Worm (Caenorhabditis elegans): ENCODE measurements around the gene phf-10.

The phf-10 gene

ce11 chrV:343128-343527 lies 31.8 kb upstream of the phf-10 start, which contains the start of gene wago-10:
wago-10 (plus strand) TSS chrV:343428.
- TF ChIP-seq mef-2 (tag; optimal IDR thresholded peaks at IDR 0.05) = no peak

ce11 chrV:342346-342745 lies 31.0 kb upstream of the phf-10 start:
- TF ChIP-seq mep-1 (tag; optimal IDR thresholded peaks at IDR 0.05) (no peak), hpl-2 (GFP tag; optimal IDR thresholded peaks at IDR 0.05) (no peak), hlh-4 (tag; optimal IDR thresholded peaks at IDR 0.05) (peak; percentile 78), C34B4.2 (tag; optimal IDR thresholded peaks at IDR 0.05) (no peak), fkh-8 (tag; optimal IDR thresholded peaks at IDR 0.05) (no peak)

ce11 chrV:336350-336749 lies 25.0 kb upstream of the phf-10 start, which contains the start of gene dmd-8:
dmd-8 (minus strand) TSS chrV:336450.
- no peak for TF ChIP-seq aly-2 (tag; optimal IDR thresholded peaks at IDR 0.05)
- no peak for TF ChIP-seq sup-37 (GFP tag; optimal IDR thresholded peaks at IDR 0.05)
- TF ChIP-seq efl-1 (optimal IDR thresholded peaks at IDR 0.05) = no peak
- no peak for TF ChIP-seq efl-1 (GFP tag; optimal IDR thresholded peaks at IDR 0.05 in 1 of 2)
- TF ChIP-seq lin-35 (GFP tag; optimal IDR thresholded peaks at IDR 0.05) = no peak
- no peak for TF ChIP-seq hpl-2 (GFP tag; optimal IDR thresholded peaks at IDR 0.05)
- no peak for TF ChIP-seq lsy-2 (tag; optimal IDR thresholded peaks at IDR 0.05)
- no peak for TF ChIP-seq nhr-85 (tag)
- no peak for TF ChIP-seq lin-15B (tag; optimal IDR thresholded peaks at IDR 0.05)
- no peak for TF ChIP-seq C16A3.4 (tag; optimal IDR thresholded peaks at IDR 0.05)
- no peak for TF ChIP-seq unc-86 (tag; optimal IDR thresholded peaks at IDR 0.05)
- TF ChIP-seq swsn-7 (tag; optimal IDR thresholded peaks at IDR 0.05) = no peak

- TF ChIP-seq tlp-1 (tag; optimal IDR thresholded peaks at IDR 0.05) (no peak), mdl-1 (tag; optimal IDR thresholded peaks at IDR 0.05) (no peak), F16B12.6 (tag; optimal IDR thresholded peaks at IDR 0.05) (no peak), ceh-90 (tag; optimal IDR thresholded peaks at IDR 0.05) (no peak), pax-3 (tag; optimal IDR thresholded peaks at IDR 0.05) (peak; percentile 36), nhr-47 (tag; optimal IDR thresholded peaks at IDR 0.05) (no peak), jun-1 (tag; optimal IDR thresholded peaks at IDR 0.05) (peak; percentile 67), fkh-4 (tag; optimal IDR thresholded peaks at IDR 0.05; ENCODE audit: borderline replicate concordance) (no peak), hlh-17 (GFP tag; optimal IDR thresholded peaks at IDR 0.05; ENCODE audit: borderline replicate concordance) (no peak), pqm-1 (tag; optimal IDR thresholded peaks at IDR 0.05) (peak; percentile 9), elt-2 (tag; optimal IDR thresholded peaks at IDR 0.05) (peak; percentile 95), nhr-76 (tag; optimal IDR thresholded peaks at IDR 0.05) (no peak), hlh-4 (tag; optimal IDR thresholded peaks at IDR 0.05) (no peak), C04F5.9 (tag; optimal IDR thresholded peaks at IDR 0.05) (no peak), fkh-10 (GFP tag; optimal IDR thresholded peaks at IDR 0.05) (no peak), unc-30 (tag; optimal IDR thresholded peaks at IDR 0.05) (no peak), efl-1 (optimal IDR thresholded peaks at IDR 0.05) (no peak), efl-1 (GFP tag; optimal IDR thresholded peaks at IDR 0.05 in 1 of 2) (peak in 1 of 2 experiments; percentile 83), unc-86 (tag; optimal IDR thresholded peaks at IDR 0.05) (no peak), nhr-20 (tag; optimal IDR thresholded peaks at IDR 0.05) (peak; percentile 10), unc-62 (GFP tag; optimal IDR thresholded peaks at IDR 0.05) (no peak), nhr-11 (tag; optimal IDR thresholded peaks at IDR 0.05) (no peak), aha-1 (tag; optimal IDR thresholded peaks at IDR 0.05) (no peak), snpc-4 (tag; optimal IDR thresholded peaks at IDR 0.05) (no peak), lin-14 (GFP tag; optimal IDR thresholded peaks at IDR 0.05) (no peak), xbp-1 (tag; optimal IDR thresholded peaks at IDR 0.05) (no peak), zag-1 (tag; optimal IDR thresholded peaks at IDR 0.05) (no peak), lin-15B (tag; optimal IDR thresholded peaks at IDR 0.05) (no peak), nhr-19 (GFP tag; conservative IDR thresholded peaks at IDR 0.05) (no peak), hpl-2 (GFP tag; optimal IDR thresholded peaks at IDR 0.05) (no peak), ztf-11 (tag; optimal IDR thresholded peaks at IDR 0.05) (no peak), blmp-1 (tag; optimal IDR thresholded peaks at IDR 0.05) (no peak), nhr-237 (tag; optimal IDR thresholded peaks at IDR 0.05) (no peak), nhr-77 (tag; optimal IDR thresholded peaks at IDR 0.05) (no peak), egl-13 (tag; optimal IDR thresholded peaks at IDR 0.05) (no peak), swsn-7 (tag; optimal IDR thresholded peaks at IDR 0.05) (no peak), egl-27 (tag; optimal IDR thresholded peaks at IDR 0.05) (no peak), nhr-90 (tag; optimal IDR thresholded peaks at IDR 0.05; ENCODE audit: poor library complexity) (peak; percentile 17)
These were observed 22.3 kb upstream of the phf-10 start for ce11 chrV:333713-334112.

Measured in whole organism, L1 larva.